Worm (Caenorhabditis elegans): Measurements from ENCODE around the gene Y102A11A.9.

The Y102A11A.9 gene

ce11 chrX:2012491-2013201 is at the start of gene Y102A11A.9:
Gene Y102A11A.9 (plus strand): TSS chrX:2013151.
- TF ChIP-seq tbx-8 (GFP tag; optimal IDR thresholded peaks at IDR 0.05) (no peak), unc-39 (tag; optimal IDR thresholded peaks at IDR 0.05) (no peak), unc-62 (GFP tag; optimal IDR thresholded peaks at IDR 0.05) (no peak), drap-1 (GFP tag; optimal IDR thresholded peaks at IDR 0.05) (no peak), bed-3 (GFP tag; optimal IDR thresholded peaks at IDR 0.05) (no peak), nhr-2 (tag; optimal IDR thresholded peaks at IDR 0.05) (no peak), zip-8 (tag; optimal IDR thresholded peaks at IDR 0.05) (no peak), ztf-11 (tag; optimal IDR thresholded peaks at IDR 0.05) (no peak), snpc-4 (tag; optimal IDR thresholded peaks at IDR 0.05) (no peak), sem-2 (GFP tag; optimal IDR thresholded peaks at IDR 0.05) (no peak), mep-1 (tag; optimal IDR thresholded peaks at IDR 0.05) (no peak), ces-1 (GFP tag; optimal IDR thresholded peaks at IDR 0.05) (no peak), lin-13 (tag; optimal IDR thresholded peaks at IDR 0.05) (no peak)

DNA sequence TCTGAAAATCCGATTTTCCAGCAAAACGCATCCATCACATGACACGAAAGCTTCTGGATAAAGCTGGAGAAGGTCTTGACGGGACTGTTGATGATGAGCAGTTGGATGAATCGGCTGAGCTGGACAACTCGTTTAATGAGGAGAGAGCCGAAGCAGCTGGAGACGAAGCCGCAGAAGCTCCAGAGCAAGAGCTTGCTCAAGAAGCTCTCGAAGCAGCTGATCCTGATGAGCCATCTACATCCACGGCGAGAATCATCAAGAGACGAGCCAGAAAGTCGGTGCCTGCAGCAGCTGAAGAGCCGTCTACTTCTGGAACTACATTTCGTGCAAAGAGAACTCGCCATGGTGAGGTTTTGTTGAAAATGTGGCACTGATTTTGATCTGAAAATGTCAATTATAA is 48.5 kb upstream of the Y102A11A.9 start:
- TF ChIP-seq mep-1 (tag; optimal IDR thresholded peaks at IDR 0.05) (no peak), cnd-1 (tag; optimal IDR thresholded peaks at IDR 0.05) (no peak), hlh-1 (tag; optimal IDR thresholded peaks at IDR 0.05) (no peak), ham-2 (GFP tag; optimal IDR thresholded peaks at IDR 0.05) (no peak), snpc-4 (tag; optimal IDR thresholded peaks at IDR 0.05) (no peak), unc-120 (tag; optimal IDR thresholded peaks at IDR 0.05; ENCODE audit: poor library complexity, severe bottlenecking) (no peak)

- peak; percentile 40 for TF ChIP-seq nhr-237 (tag; optimal IDR thresholded peaks at IDR 0.05)
- TF ChIP-seq zip-8 (tag; optimal IDR thresholded peaks at IDR 0.05), result no peak
- no peak for TF ChIP-seq cnd-1 (tag; optimal IDR thresholded peaks at IDR 0.05)
- TF ChIP-seq ham-2 (GFP tag; optimal IDR thresholded peaks at IDR 0.05), result no peak
- TF ChIP-seq elt-3 (tag; optimal IDR thresholded peaks at IDR 0.05), result no peak
- TF ChIP-seq blmp-1 (tag; optimal IDR thresholded peaks at IDR 0.05), result no peak
- peak; percentile 11 for TF ChIP-seq pha-4 (tag; optimal IDR thresholded peaks at IDR 0.05)
- no peak for TF ChIP-seq elt-1 (tag; optimal IDR thresholded peaks at IDR 0.05; ENCODE audit: borderline replicate concordance, insufficient read depth)
- no peak for TF ChIP-seq nhr-12 (tag; optimal IDR thresholded peaks at IDR 0.05)
- TF ChIP-seq lsy-2 (tag; optimal IDR thresholded peaks at IDR 0.05), result no peak
- no peak for TF ChIP-seq sem-2 (GFP tag; optimal IDR thresholded peaks at IDR 0.05)
- no peak for TF ChIP-seq drap-1 (GFP tag; optimal IDR thresholded peaks at IDR 0.05)
- no peak for TF ChIP-seq mab-5 (tag; optimal IDR thresholded peaks at IDR 0.05)
- TF ChIP-seq hlh-1 (tag; optimal IDR thresholded peaks at IDR 0.05), result no peak
- TF ChIP-seq ces-1 (GFP tag; optimal IDR thresholded peaks at IDR 0.05), result peak; percentile 21
- no peak for TF ChIP-seq lin-32 (GFP tag; optimal IDR thresholded peaks at IDR 0.05)
- TF ChIP-seq bed-3 (GFP tag; optimal IDR thresholded peaks at IDR 0.05), result no peak
- peak; percentile 25 for TF ChIP-seq lin-13 (tag; optimal IDR thresholded peaks at IDR 0.05)
- peak; percentile 67 for TF ChIP-seq mep-1 (tag; optimal IDR thresholded peaks at IDR 0.05)
- TF ChIP-seq mls-2 (tag; optimal IDR thresholded peaks at IDR 0.05), result no peak
- no peak for TF ChIP-seq nhr-28 (tag; optimal IDR thresholded peaks at IDR 0.05)
- TF ChIP-seq nhr-2 (tag; optimal IDR thresholded peaks at IDR 0.05), result no peak
- no peak for TF ChIP-seq unc-120 (tag; optimal IDR thresholded peaks at IDR 0.05; ENCODE audit: poor library complexity, severe bottlenecking)
These were observed 48.1 kb upstream of the Y102A11A.9 start for ce11 chrX:1964828-1965227.

DNA sequence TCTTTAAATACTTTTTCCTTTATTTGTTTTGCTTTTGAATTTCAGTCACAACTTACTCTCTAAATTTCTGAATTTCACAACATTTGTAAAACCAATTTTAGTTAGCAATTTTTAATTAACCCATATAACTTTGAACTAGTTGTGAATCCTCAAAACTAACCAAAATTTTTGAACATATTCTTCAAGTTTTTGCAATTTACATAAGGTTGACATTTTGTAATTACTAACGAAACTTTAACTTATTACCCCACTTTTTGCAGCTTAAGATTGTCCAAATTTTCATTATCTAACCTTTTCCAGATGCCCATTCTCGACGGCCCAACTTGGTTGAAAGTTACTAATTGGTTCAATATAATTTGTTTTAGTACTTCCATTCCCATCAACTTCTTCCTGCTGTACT is 43.4 kb upstream of the Y102A11A.9 start, which contains the start of gene str-79:
Gene str-79, plus strand, starts transcription at position 301 of the 400 bp plus-strand sequence.
- TF ChIP-seq mab-5 (tag; optimal IDR thresholded peaks at IDR 0.05) (no peak), M03D4.4 (tag; optimal IDR thresholded peaks at IDR 0.05) (no peak), lin-13 (tag; optimal IDR thresholded peaks at IDR 0.05) (no peak), sem-2 (GFP tag; optimal IDR thresholded peaks at IDR 0.05) (no peak), unc-39 (tag; optimal IDR thresholded peaks at IDR 0.05) (no peak), unc-62 (GFP tag; optimal IDR thresholded peaks at IDR 0.05) (no peak), nhr-12 (tag; optimal IDR thresholded peaks at IDR 0.05) (no peak)

DNA sequence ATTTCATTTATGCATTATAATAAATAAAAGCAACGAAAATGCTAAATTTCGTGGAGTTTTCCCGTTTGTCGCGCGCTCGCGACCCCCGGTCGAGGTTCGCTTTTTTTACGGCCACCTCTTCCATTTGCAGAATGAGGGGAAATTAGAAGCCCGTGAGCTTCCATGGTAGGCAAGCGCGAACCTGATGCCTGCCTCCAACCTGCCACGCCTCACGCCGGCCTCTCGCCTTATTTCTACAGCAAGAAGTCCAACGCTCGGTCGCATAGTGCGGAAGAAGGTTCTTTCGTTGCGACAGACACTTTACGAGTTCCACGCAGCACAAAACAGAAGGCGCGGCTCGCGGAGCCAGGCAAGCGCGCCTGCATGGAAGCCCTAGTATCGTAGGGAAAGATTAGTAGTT is 41.3 kb upstream of the Y102A11A.9 start:
- TF ChIP-seq ces-1 (GFP tag; optimal IDR thresholded peaks at IDR 0.05) (no peak), mep-1 (tag; optimal IDR thresholded peaks at IDR 0.05) (no peak), zip-8 (tag; optimal IDR thresholded peaks at IDR 0.05) (no peak), nhr-237 (tag; optimal IDR thresholded peaks at IDR 0.05) (no peak), sem-2 (GFP tag; optimal IDR thresholded peaks at IDR 0.05) (no peak), ham-2 (GFP tag; optimal IDR thresholded peaks at IDR 0.05) (no peak), ceh-43 (GFP tag; optimal IDR thresholded peaks at IDR 0.05) (no peak), ztf-11 (tag; optimal IDR thresholded peaks at IDR 0.05) (no peak), blmp-1 (tag; optimal IDR thresholded peaks at IDR 0.05) (no peak)

Measured in whole organism, mixed stage, embryonic.